Worm (Caenorhabditis elegans) whole organism, late embryonic: ENCODE results near the gene chs-2.

Experiments used
- ceh-34 ChIP-seq: sonication (generic microtip); optimal IDR thresholded peaks from 2 replicates; lab custom pipeline; 2016; ENCODE audit warnings: mild to moderate bottlenecking, missing genetic modification characterization, missing compliant biosample characterization
- fax-1 ChIP-seq: sonication (generic microtip); optimal IDR thresholded peaks from 2 replicates; lab custom pipeline; 2016; ENCODE audit warnings: missing genotype, missing genetic modification characterization, missing compliant biosample characterization
- gmeb-2 ChIP-seq: sonication (generic microtip); optimal IDR thresholded peaks from 2 replicates; lab custom pipeline; 2016; ENCODE audit warnings: missing genetic modification characterization, inconsistent platforms, missing compliant biosample characterization
- hlh-13 ChIP-seq: fragments of 200-800 bp; sonication (Bioruptor generic); optimal IDR thresholded peaks from 2 replicates; lab custom pipeline; 2018; ENCODE audit warnings: mild to moderate bottlenecking, missing genetic modification characterization, missing compliant biosample characterization
- lin-11 ChIP-seq: fragments of 200-800 bp; sonication (Bioruptor generic); optimal IDR thresholded peaks from 2 replicates; lab custom pipeline; 2018; ENCODE audit warnings: mild to moderate bottlenecking, missing genetic modification characterization, missing compliant biosample characterization
- madf-2 ChIP-seq: sonication (generic microtip); optimal IDR thresholded peaks from 2 replicates; lab custom pipeline; 2017; ENCODE audit warnings: missing genetic modification characterization, missing compliant biosample characterization
- unc-86 ChIP-seq: sonication (generic microtip); optimal IDR thresholded peaks from 2 replicates; lab custom pipeline; 2016; ENCODE audit warnings: missing genetic modification characterization, missing compliant biosample characterization

- TF ChIP-seq ceh-34 (tag; lab: Kevin White, UChicago) = no peak
- TF ChIP-seq gmeb-2 (tag; lab: Kevin White, UChicago) = no peak
- TF ChIP-seq madf-2 (tag; lab: Kevin White, UChicago) = no peak
- no peak for TF ChIP-seq lin-11
- TF ChIP-seq fax-1 (tag; lab: Kevin White, UChicago) = no peak
- no peak for TF ChIP-seq hlh-13 (GFP tag; lab: Kevin White, UChicago)
- no peak for TF ChIP-seq unc-86
Observed at ce11 chrII:176622-177021, 20.2 kb upstream of the chs-2 start.
